Fruit fly (Drosophila melanogaster): ENCODE data around the gene Smvt.

dm6 chr3R:31713306-31714123 lies 47.9 kb downstream of the Smvt start, which contains the start of gene ttk:
- no peak for TF ChIP-seq Sin3A (optimal IDR thresholded peaks at IDR 0.05)
- TF ChIP-seq ttk (optimal IDR thresholded peaks at IDR 0.05): no peak
- TF ChIP-seq psq (optimal IDR thresholded peaks at IDR 0.05): no peak
- no peak for TF ChIP-seq h (optimal IDR thresholded peaks at IDR 0.05)
